Worm (Caenorhabditis elegans) whole organism, midembryonic: ENCODE results near the gene T25B9.9.
A peak's percentile ranks its signal among the peaks of the same experiment; 100 is the strongest.

Experiments used
- T22C8.4 ChIP-seq: fragments of 200-800 bp; sonication (Bioruptor generic); IDR thresholded peaks from 2 replicates; pipeline ENCODE4 v1.3.6; 2022; ENCODE audit warnings: missing genetic modification characterization, missing compliant biosample characterization
- cog-1 ChIP-seq: sonication (generic microtip); optimal IDR thresholded peaks from 2 replicates; lab custom pipeline; 2016; ENCODE audit warnings: missing genetic modification characterization, missing compliant biosample characterization
- flt-1 ChIP-seq: fragments of 200-800 bp; sonication (Bioruptor generic); IDR thresholded peaks from 2 replicates; pipeline ENCODE4 v1.3.6; 2022; ENCODE audit warnings: missing genetic modification characterization, missing compliant biosample characterization
- klf-2 ChIP-seq: fragments of 200-800 bp; sonication (Bioruptor generic); conservative IDR thresholded peaks from 2 replicates; pipeline ENCODE4 v1.3.6; 2022; ENCODE audit warnings: missing genetic modification reagents, missing genetic modification characterization, missing compliant biosample characterization
- med-1 ChIP-seq: sonication (generic microtip); optimal IDR thresholded peaks from 2 replicates; lab custom pipeline; 2017; ENCODE audit warnings: missing genetic modification characterization, mild to moderate bottlenecking, missing compliant biosample characterization, antibody characterized with exemption, missing genetic modification reagents; ENCODE audit not compliant: insufficient read depth
- ref-1 ChIP-seq: fragments of 200-800 bp; sonication (Bioruptor generic); conservative IDR thresholded peaks from 2 replicates; pipeline ENCODE4 v1.3.6; 2022; ENCODE audit warnings: missing genetic modification reagents, missing genetic modification characterization, missing compliant biosample characterization
- tab-1 ChIP-seq: fragments of 200-800 bp; sonication (Bioruptor generic); IDR thresholded peaks from 2 replicates; pipeline ENCODE4 v1.3.6; 2022; ENCODE audit warnings: missing genetic modification characterization, missing compliant biosample characterization
- ztf-23 ChIP-seq: fragments of 200-800 bp; sonication (Bioruptor generic); IDR thresholded peaks from 2 replicates; pipeline ENCODE4 v1.3.6; 2022; ENCODE audit warnings: missing genetic modification reagents, missing genetic modification characterization, missing compliant biosample characterization
- ztf-29 ChIP-seq: fragments of 200-800 bp; sonication (Bioruptor generic); IDR thresholded peaks from 2 replicates; pipeline ENCODE4 v1.3.6; 2022; ENCODE audit warnings: missing genetic modification reagents, missing genetic modification characterization, missing compliant biosample characterization

T25B9.9 gene

DNA sequence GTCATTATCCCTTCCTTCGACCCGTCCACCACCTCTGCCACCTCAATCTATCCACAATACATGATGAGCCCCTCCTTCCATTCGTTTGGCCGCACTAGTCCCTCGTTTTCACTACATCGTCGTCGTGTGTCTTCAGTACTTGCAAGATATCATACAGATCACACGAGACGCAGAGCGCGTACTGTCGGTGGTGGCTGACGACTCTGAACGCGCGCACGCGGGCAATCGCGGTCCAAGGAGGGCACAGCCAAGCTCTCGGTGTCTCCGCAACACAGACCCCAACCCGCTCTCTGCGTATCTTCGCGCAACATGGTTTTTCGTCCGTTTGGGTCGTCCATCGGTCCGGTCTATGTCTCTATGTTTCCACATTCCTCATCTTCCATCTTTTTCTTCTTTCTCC is 47.6 kb downstream of the T25B9.9 start:
- 0 out of 2 replicates have a peak, but pooled peaks have one; percentile 33 for TF ChIP-seq ztf-23 (GFP tag; lab: Robert Waterston, UW)
- peak; percentile 54; the same call in 1 of the 2 replicates for TF ChIP-seq flt-1 (GFP tag; lab: Robert Waterston, UW)
- peak; percentile 74 for TF ChIP-seq tab-1 (GFP tag; lab: Robert Waterston, UW)
- no peak for TF ChIP-seq med-1 (GFP tag; lab: Kevin White, UChicago)
- TF ChIP-seq cog-1 = peak; percentile 58
- TF ChIP-seq ztf-29 (GFP tag; lab: Robert Waterston, UW) = no peak; the same call in 1 of the 2 replicates
- TF ChIP-seq ref-1 (GFP tag; lab: Robert Waterston, UW) = no peak

DNA sequence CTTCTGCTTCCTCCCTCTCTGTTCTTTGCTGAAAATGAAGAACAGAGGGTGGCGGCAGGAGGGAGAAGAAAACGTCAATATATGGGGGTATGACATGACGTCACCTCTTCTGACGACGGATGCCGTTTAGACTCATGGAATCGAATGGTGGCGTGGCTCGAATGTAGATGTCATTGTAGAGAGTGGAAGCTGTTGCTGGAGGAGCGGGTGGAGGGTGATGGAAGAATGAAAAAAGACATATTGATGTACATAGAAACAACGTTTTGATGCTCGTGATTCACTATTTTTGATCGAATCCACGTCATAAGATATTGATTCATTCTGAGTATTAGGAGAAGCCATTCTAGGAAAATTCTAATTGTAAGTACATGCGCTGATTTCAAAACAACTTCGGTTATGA is 49.6 kb downstream of the T25B9.9 start:
- TF ChIP-seq ztf-29 (GFP tag; lab: Robert Waterston, UW) = no peak
- TF ChIP-seq klf-2 (GFP tag; lab: Robert Waterston, UW) = 0 out of 2 replicates have a peak, but pooled peaks have one; percentile 15

DNA sequence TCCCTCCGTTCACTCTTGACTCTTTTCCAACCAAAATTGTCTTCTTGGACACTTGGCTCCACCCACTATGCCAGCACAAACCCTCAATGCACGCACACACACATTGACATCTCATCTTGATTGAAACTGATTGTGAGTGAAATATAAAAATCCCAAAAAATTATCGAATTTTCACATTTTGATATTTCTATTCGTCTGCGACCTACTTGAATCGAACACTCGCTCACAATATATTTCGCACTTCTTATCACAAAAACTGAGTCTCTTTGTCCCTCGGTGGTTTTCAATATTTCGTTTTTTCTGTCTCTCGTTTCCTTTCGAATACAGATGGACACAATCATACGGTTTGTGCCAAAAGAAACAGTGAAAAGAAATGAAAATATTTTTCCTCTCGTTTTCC is 50.7 kb downstream of the T25B9.9 start:
- TF ChIP-seq ztf-29 (GFP tag; lab: Robert Waterston, UW) (no peak), flt-1 (GFP tag; lab: Robert Waterston, UW) (no peak), ref-1 (GFP tag; lab: Robert Waterston, UW) (no peak), T22C8.4 (no peak)

DNA sequence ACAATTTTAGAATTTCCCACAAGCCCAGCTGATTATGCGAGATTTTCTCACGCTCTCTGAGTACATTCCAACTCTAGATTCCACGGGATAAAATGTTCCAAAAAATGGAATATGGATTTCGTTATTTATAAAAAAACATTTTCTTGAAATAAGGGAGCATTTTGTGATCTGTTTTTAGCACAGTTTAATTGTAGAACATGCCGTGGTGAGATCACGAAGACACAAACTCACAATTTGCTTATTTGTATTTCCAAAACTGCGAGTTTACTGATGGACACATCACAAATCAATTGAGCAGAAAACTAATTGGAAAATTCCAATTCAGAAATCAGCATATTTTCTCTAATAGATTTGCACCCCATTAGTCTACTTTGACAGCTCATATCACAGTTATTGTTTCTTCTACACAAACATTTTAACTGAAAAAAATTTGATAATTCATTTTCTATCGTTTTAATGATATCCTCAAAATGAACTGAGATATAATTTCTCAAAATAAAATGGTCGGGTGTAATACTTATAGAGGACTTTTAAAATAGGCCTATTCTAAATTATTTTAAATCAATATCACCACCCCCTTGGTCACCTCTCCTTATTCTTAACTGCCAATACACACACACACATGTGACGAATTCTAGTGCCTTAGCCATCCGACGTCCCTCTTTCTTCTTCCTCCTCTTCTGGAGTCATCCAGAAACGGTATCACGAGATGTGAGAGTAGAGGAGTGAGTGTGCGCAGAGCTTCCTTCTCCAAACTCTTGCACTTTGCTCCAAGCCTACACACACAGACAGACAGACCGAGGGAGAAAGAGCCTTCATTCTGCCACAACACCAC is 51.6 kb downstream of the T25B9.9 start:
- no peak for TF ChIP-seq flt-1 (GFP tag; lab: Robert Waterston, UW)
- no peak for TF ChIP-seq cog-1
- no peak for TF ChIP-seq klf-2 (GFP tag; lab: Robert Waterston, UW)
- no peak for TF ChIP-seq T22C8.4
- no peak for TF ChIP-seq ref-1 (GFP tag; lab: Robert Waterston, UW)
- TF ChIP-seq med-1 (GFP tag; lab: Kevin White, UChicago) = no peak
- no peak for TF ChIP-seq ztf-29 (GFP tag; lab: Robert Waterston, UW)

DNA sequence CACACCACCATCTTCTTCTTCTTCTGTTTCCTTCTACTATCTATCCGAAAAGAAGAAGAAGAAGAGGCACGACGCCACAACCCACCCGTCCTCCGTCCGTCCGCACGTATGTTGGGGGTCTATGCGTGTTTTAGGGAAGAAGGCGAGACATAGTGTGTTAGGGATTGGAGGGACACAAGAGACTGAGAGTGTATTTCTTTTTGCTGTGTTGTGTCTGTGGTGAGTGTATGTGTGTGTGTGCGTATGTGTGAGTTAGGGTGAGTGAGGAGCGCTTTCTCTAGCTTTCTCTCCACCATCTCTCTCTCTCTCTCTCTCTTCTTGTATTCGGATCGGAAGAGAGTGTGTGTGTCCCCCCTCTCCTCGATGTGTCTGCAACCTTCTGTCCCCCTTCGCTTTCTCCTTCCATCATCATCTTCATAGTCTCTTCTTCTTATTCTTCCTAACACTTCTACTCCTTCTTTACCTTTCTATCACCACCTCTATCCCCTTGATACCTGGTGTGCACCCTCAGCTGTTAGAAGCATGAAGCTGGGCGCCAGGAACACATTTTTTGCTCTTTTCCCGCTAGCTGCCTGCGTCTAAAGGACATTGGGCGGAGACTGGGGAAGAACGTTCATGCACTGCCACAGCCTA is 52.3 kb downstream of the T25B9.9 start:
- TF ChIP-seq tab-1 (GFP tag; lab: Robert Waterston, UW) (no peak), cog-1 (peak; percentile 91), klf-2 (GFP tag; lab: Robert Waterston, UW) (peak; percentile 54; the same call in 1 of the 2 replicates), med-1 (GFP tag; lab: Kevin White, UChicago) (no peak), flt-1 (GFP tag; lab: Robert Waterston, UW) (peak; percentile 68; the same call in 1 of the 2 replicates), T22C8.4 (no peak), ref-1 (GFP tag; lab: Robert Waterston, UW) (0 out of 2 replicates have a peak, but pooled peaks have one; percentile 23), ztf-23 (GFP tag; lab: Robert Waterston, UW) (no peak), ztf-29 (GFP tag; lab: Robert Waterston, UW) (peak; percentile 65)

DNA sequence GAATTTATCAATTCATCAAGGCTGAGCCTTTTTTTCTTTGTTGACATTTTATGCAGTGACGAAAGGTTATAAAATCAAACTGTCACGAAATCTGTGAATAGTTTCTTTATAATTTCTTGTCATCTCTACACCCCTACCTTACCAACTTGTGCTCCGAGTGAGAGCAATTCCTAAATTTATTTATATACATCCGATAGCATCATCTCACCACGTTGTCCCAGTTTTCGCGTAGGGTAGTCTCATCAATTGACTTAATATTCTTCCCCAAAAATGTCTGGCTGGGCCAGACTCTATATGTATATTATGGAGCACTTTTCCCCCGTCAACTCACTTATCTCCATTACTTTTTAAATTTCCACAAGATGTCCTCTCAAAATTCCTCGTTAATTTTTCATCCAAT is 55.9 kb downstream of the T25B9.9 start:
- TF ChIP-seq ztf-23 (GFP tag; lab: Robert Waterston, UW) = 0 out of 2 replicates have a peak, but pooled peaks have one; percentile 18
- no peak for TF ChIP-seq T22C8.4

DNA sequence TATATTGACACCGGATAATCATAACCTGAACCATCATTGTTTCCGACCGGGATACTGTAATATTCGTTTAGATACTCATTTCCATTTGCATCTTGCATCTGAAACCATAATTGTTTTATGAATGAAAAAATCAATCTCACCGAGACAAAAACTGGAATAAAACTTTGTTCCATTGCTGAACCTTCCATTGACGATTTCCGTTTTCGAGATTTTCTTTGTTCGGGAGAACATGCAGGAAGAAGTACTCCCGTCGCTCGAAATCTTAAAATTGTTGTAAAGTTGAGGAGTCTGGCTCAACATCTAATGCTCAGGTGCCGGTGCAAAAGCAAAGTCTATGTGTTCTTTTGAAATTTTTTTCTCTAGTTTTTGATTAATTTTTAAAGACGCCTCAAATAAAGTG is 56.6 kb downstream of the T25B9.9 start:
- TF ChIP-seq med-1 (GFP tag; lab: Kevin White, UChicago) (no peak), cog-1 (no peak), ztf-29 (GFP tag; lab: Robert Waterston, UW) (no peak), tab-1 (GFP tag; lab: Robert Waterston, UW) (no peak), klf-2 (GFP tag; lab: Robert Waterston, UW) (no peak), ztf-23 (GFP tag; lab: Robert Waterston, UW) (no peak), ref-1 (GFP tag; lab: Robert Waterston, UW) (no peak), flt-1 (GFP tag; lab: Robert Waterston, UW) (no peak), T22C8.4 (no peak)
